Fruit fly (Drosophila melanogaster) whole organism, wandering third instar larva: ENCODE results near the gene Sfp87B.

Experiments
- Abd-B ChIP-seq: fragments of >200 bp; optimal IDR thresholded peaks from 2 replicates; lab custom pipeline; 2017; ENCODE audit warnings: missing biosample characterization, missing genetic modification characterization
- CG32264 ChIP-seq: fragments of 200-800 bp; sonication (Bioruptor generic); optimal IDR thresholded peaks from 2 replicates; lab custom pipeline; 2016; ENCODE audit warnings: missing biosample characterization, missing genetic modification characterization
- CG9705 ChIP-seq: fragments of 200-800 bp; sonication (Bioruptor generic); optimal IDR thresholded peaks from 2 replicates; lab custom pipeline; 2018; ENCODE audit warnings: missing biosample characterization, mild to moderate bottlenecking, missing genetic modification characterization
- CrebA ChIP-seq: fragments of 200-800 bp; sonication (Bioruptor generic); optimal IDR thresholded peaks from 2 replicates; lab custom pipeline; 2016; ENCODE audit warnings: missing biosample characterization, mild to moderate bottlenecking, missing genetic modification characterization, borderline replicate concordance
- Dfd ChIP-seq: fragments of >200 bp; optimal IDR thresholded peaks from 2 replicates; lab custom pipeline; 2017; ENCODE audit warnings: missing biosample characterization, missing genetic modification characterization
- Dif ChIP-seq: fragments of 200-275, 200-300 bp; sonication (Bioruptor generic); optimal IDR thresholded peaks from 2 replicates; lab custom pipeline; 2018; ENCODE audit warnings: missing biosample characterization, missing genetic modification characterization; ENCODE audit not compliant: partially characterized antibody
- GATAd ChIP-seq: sonication (Bioruptor generic); optimal IDR thresholded peaks from 2 replicates; lab custom pipeline; 2016; ENCODE audit warnings: missing biosample characterization, missing genetic modification characterization
- HLH106 ChIP-seq: fragments of 200-800 bp; optimal IDR thresholded peaks from 3 replicates; lab custom pipeline; 2019; ENCODE audit warnings: missing biosample characterization, mild to moderate bottlenecking, missing genetic modification characterization, moderate library complexity
- Hnf4 ChIP-seq: fragments of 200-800 bp; sonication (Bioruptor generic); optimal IDR thresholded peaks from 2 replicates; lab custom pipeline; 2016; ENCODE audit warnings: missing biosample characterization, mild to moderate bottlenecking, missing genetic modification characterization
- Jra ChIP-seq: sonication (Bioruptor generic); optimal IDR thresholded peaks from 2 replicates; lab custom pipeline; 2016; ENCODE audit warnings: missing biosample characterization, missing genetic modification characterization
- Myc ChIP-seq: fragments of >200 bp; optimal IDR thresholded peaks from 2 replicates; lab custom pipeline; 2017
- OdsH ChIP-seq: fragments of 200-800 bp; sonication (Bioruptor generic); optimal IDR thresholded peaks from 2 replicates; lab custom pipeline; 2016; ENCODE audit warnings: missing biosample characterization, mild to moderate bottlenecking, missing genetic modification characterization
- Rel ChIP-seq, 2 experiments: fragments of 200-800 bp; sonication (Bioruptor generic) in 1 of 2; optimal IDR thresholded peaks; 2 replicates in 1 of 2; 3 replicates in 1 of 2; lab custom pipeline; 2016 to 2019; ENCODE audit warnings: mild to moderate bottlenecking in 2 of 2, missing biosample characterization in 2 of 2, missing genetic modification characterization in 2 of 2, moderate library complexity in 1 of 2
- Sp1 ChIP-seq: fragments of 200-800 bp; sonication (Bioruptor generic); optimal IDR thresholded peaks from 3 replicates; lab custom pipeline; 2019; ENCODE audit warnings: missing biosample characterization, mild to moderate bottlenecking, missing genetic modification characterization, moderate library complexity
- Vsx2 ChIP-seq: fragments of 200-300, 225-300 bp; sonication (Bioruptor generic); optimal IDR thresholded peaks from 2 replicates; lab custom pipeline; 2018; ENCODE audit warnings: missing biosample characterization, missing genetic modification characterization; ENCODE audit not compliant: partially characterized antibody
- br ChIP-seq: fragments of 200-800 bp; sonication (Bioruptor generic); optimal IDR thresholded peaks from 2 replicates; lab custom pipeline; 2016; ENCODE audit warnings: missing biosample characterization, missing genetic modification characterization
- brk ChIP-seq: fragments of 200-800 bp; sonication (Bioruptor generic); optimal IDR thresholded peaks from 2 replicates; lab custom pipeline; 2016; ENCODE audit warnings: missing biosample characterization, mild to moderate bottlenecking, missing genetic modification characterization
- dl ChIP-seq, 2 experiments: fragments of 175-275, 200-275 bp in 1 of 2; fragments of 200-275 bp in 1 of 2; sonication (Bioruptor generic); optimal IDR thresholded peaks; lab custom pipeline; 2018; ENCODE audit warnings: mild to moderate bottlenecking in 2 of 2, missing biosample characterization in 2 of 2, missing genetic modification characterization in 2 of 2, moderate library complexity in 2 of 2; ENCODE audit not compliant: partially characterized antibody in 2 of 2, insufficient read depth in 1 of 2
- dmrt93B ChIP-seq: fragments of 200-800 bp; sonication (Bioruptor generic); optimal IDR thresholded peaks from 2 replicates; lab custom pipeline; 2018; ENCODE audit warnings: missing biosample characterization, mild to moderate bottlenecking, missing genetic modification characterization
- ey ChIP-seq: fragments of 200-800 bp; sonication (Bioruptor generic); optimal IDR thresholded peaks from 2 replicates; lab custom pipeline; 2016; ENCODE audit warnings: missing biosample characterization, missing genetic modification characterization
- foxo ChIP-seq, 2 experiments: fragments of 200-800 bp; sonication (Bioruptor generic); optimal IDR thresholded peaks; 2 replicates in 1 of 2; 3 replicates in 1 of 2; lab custom pipeline; 2016 to 2017; ENCODE audit warnings: missing biosample characterization in 2 of 2, missing genetic modification characterization in 2 of 2
- fru ChIP-seq: fragments of 200-800 bp; sonication (Bioruptor generic); optimal IDR thresholded peaks from 3 replicates; lab custom pipeline; 2016; ENCODE audit warnings: missing biosample characterization, mild to moderate bottlenecking, missing genetic modification characterization
- h ChIP-seq: fragments of 200-800 bp; sonication (Bioruptor generic); optimal IDR thresholded peaks from 3 replicates; lab custom pipeline; 2016; ENCODE audit warnings: missing biosample characterization, mild to moderate bottlenecking, missing genetic modification characterization
- jim ChIP-seq: fragments of 175-275, 200-325 bp; sonication (Bioruptor generic); optimal IDR thresholded peaks from 2 replicates; lab custom pipeline; 2016; ENCODE audit warnings: missing biosample characterization, mild to moderate bottlenecking, missing genetic modification characterization
- pan ChIP-seq: fragments of >200 bp; optimal IDR thresholded peaks from 2 replicates; lab custom pipeline; 2017
- psq ChIP-seq: fragments of 200-800 bp; sonication (Bioruptor generic); optimal IDR thresholded peaks from 3 replicates; lab custom pipeline; 2017; ENCODE audit warnings: missing biosample characterization, mild to moderate bottlenecking, missing genetic modification characterization, moderate library complexity
- rgr ChIP-seq: fragments of 200-800 bp; sonication (Bioruptor generic); optimal IDR thresholded peaks from 3 replicates; lab custom pipeline; 2016; ENCODE audit warnings: missing biosample characterization, mild to moderate bottlenecking, missing genetic modification characterization
- sage ChIP-seq: fragments of 200-800 bp; sonication (Bioruptor generic); optimal IDR thresholded peaks from 2 replicates; lab custom pipeline; 2016; ENCODE audit warnings: missing biosample characterization, mild to moderate bottlenecking, missing genetic modification characterization
- sv ChIP-seq: fragments of 200-800 bp; sonication (Bioruptor generic); optimal IDR thresholded peaks from 3 replicates; lab custom pipeline; 2016; ENCODE audit warnings: missing biosample characterization, missing genetic modification characterization
- tai ChIP-seq: sonication (Bioruptor generic); optimal IDR thresholded peaks from 2 replicates; lab custom pipeline; 2016; ENCODE audit warnings: missing biosample characterization, missing genetic modification characterization
- usp ChIP-seq: fragments of >200 bp; optimal IDR thresholded peaks from 2 replicates; lab custom pipeline; 2017; ENCODE audit warnings: missing biosample characterization, missing genetic modification characterization

Sfp87B gene

DNA sequence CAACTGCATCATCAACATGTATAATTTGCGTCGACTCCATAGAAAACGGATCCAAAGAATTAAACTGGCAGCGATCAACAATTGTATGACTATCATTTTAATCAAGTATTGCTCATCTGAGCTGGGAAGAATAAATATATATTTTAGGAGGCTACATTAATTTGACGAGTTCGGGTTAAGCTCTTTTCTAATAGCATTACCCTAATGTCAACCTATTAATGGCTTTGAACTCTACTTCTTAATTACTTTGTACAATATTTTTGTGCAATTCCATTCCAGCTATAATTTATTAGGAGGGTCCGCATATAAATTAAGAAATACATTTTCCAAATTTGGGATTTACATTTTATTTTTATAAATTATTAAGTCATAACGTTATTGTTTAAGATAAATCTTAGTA, 36.1 kb upstream of the Sfp87B start, which contains the start of gene Cyp313a2:
TSS of gene Cyp313a2 (minus strand) at position 101 of the 400 bp plus-strand sequence.
- TF ChIP-seq GATAd (GFP tag; lab: Kevin White, UChicago) = no peak
- no peak for TF ChIP-seq usp
- no peak for TF ChIP-seq tai (GFP tag; lab: Kevin White, UChicago)
- no peak for TF ChIP-seq brk (GFP tag; lab: Kevin White, UChicago)
- TF ChIP-seq dmrt93B (GFP tag; lab: Kevin White, UChicago) = no peak
- TF ChIP-seq pan = no peak
- no peak for TF ChIP-seq Dfd
- no peak for TF ChIP-seq sv (GFP tag; lab: Kevin White, UChicago)
- no peak for TF ChIP-seq Sp1 (GFP tag; lab: Kevin White, UChicago)
- TF ChIP-seq Abd-B (GFP tag; lab: Kevin White, UChicago) = no peak
- TF ChIP-seq CG32264 (GFP tag; lab: Kevin White, UChicago) = no peak
- TF ChIP-seq CG9705 (GFP tag; lab: Kevin White, UChicago) = no peak
- no peak for TF ChIP-seq Vsx2 (GFP tag; lab: Kevin White, UChicago)
- TF ChIP-seq OdsH (GFP tag; lab: Kevin White, UChicago) = no peak
- TF ChIP-seq CrebA (GFP tag; lab: Kevin White, UChicago) = no peak

DNA sequence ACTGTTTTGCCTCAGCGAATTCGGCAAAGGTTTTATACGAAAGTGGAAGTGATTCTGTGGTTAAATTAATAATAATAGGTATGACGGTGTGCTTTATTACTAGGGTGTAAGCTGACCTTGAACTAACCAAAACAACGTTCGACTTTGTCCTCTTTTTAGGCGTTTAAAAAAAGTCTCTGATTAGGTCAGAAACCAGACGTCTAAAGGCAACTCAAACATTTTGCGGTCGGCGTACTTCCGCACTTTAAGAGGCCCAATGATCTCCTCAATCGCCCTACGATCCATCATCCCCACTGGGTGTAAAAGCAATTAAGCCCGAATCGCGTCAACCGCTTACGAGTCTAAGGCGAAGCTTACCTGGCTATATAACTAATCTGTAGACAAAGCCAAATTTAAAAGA, 33.8 kb upstream of the Sfp87B start, which contains the start of gene Cyp313a3:
TSS of gene Cyp313a3 (minus strand) at position 101 of the 400 bp plus-strand sequence.
- TF ChIP-seq HLH106 (tag; lab: Kevin White, UChicago) (no peak), CG32264 (GFP tag; lab: Kevin White, UChicago) (no peak), CrebA (GFP tag; lab: Kevin White, UChicago) (no peak), Jra (GFP tag; lab: Kevin White, UChicago) (no peak), ey (GFP tag; lab: Kevin White, UChicago) (no peak), h (no peak), CG9705 (GFP tag; lab: Kevin White, UChicago) (no peak), Myc (no peak), dl (GFP tag; optimal IDR thresholded peaks at IDR 0.05; lab: Kevin White, UChicago; ENCODE audit: insufficient read depth in 1 of 2, partially characterized antibody in 2 of 2) (no peak), Rel (GFP tag; optimal IDR thresholded peaks at IDR 0.05; lab: Kevin White, UChicago) (no peak), Rel (tag; optimal IDR thresholded peaks at IDR 0.05; lab: Kevin White, UChicago) (no peak), Abd-B (GFP tag; lab: Kevin White, UChicago) (no peak)
- TF ChIP-seq, all 38 proteins: peak for 0

DNA sequence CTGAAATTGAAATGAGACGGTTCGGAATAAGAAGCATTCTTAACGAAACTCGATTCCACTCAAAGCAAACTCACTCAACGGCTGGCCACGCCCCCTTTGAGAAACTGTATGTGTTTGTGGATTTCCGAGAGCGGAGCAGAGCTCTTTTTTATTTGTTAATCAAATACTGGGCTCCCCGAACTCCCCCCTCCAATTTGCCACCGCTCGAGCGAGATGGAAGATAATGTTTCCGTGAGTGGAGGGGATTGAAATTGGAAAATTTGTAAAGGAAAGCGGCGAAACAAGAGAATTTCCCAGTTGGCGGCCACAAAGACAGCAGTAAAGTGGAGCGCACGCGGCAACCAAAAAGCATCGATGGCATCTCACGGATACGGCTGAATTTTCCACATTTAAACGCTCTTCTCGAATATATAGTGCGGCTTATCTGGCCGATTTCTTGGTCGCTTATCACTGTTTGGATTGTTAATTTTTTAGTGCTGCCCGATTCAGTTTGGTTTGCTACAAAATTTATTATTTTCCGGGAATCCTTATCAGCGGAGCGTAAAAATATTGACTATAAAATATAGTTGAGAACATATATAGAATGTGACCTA, 28.4 kb upstream of the Sfp87B start:
- TF ChIP-seq psq (GFP tag; lab: Kevin White, UChicago) = no peak
- peak; percentile 4 for TF ChIP-seq Dif
- no peak for TF ChIP-seq usp
- TF ChIP-seq GATAd (GFP tag; lab: Kevin White, UChicago) = no peak
- TF ChIP-seq ey (GFP tag; lab: Kevin White, UChicago) = no peak
- peak in 1 of 2 experiments; percentile 41 for TF ChIP-seq dl (GFP tag; optimal IDR thresholded peaks at IDR 0.05; lab: Kevin White, UChicago; ENCODE audit: insufficient read depth in 1 of 2, partially characterized antibody in 2 of 2)
- TF ChIP-seq Vsx2 (GFP tag; lab: Kevin White, UChicago) = no peak
- TF ChIP-seq fru (GFP tag; lab: Kevin White, UChicago) = no peak

DNA sequence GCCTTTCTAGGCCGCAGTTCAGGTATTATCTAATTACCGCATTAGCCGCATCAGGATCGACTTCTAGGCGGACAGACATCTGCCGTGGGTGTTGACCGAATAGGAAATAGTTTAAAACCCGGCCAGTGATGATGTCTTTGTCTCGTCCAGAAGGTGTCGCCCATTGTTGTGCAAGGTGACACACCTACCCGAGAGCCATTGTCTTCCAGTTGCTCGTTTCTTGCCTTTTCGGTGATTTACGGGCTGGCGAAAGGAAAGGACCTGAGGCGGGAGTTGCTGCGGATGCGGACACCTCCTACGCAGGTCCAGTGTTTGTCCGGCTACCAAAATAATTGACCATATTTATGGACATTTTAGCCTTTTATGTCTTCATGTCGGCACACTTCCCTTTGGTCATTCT, 24.7 kb upstream of the Sfp87B start:
- TF ChIP-seq br (GFP tag; lab: Kevin White, UChicago) = no peak
- no peak for TF ChIP-seq dl (GFP tag; optimal IDR thresholded peaks at IDR 0.05; lab: Kevin White, UChicago; ENCODE audit: insufficient read depth in 1 of 2, partially characterized antibody in 2 of 2)
- TF ChIP-seq Jra (GFP tag; lab: Kevin White, UChicago) = no peak
- TF ChIP-seq psq (GFP tag; lab: Kevin White, UChicago) = no peak
- no peak for TF ChIP-seq tai (GFP tag; lab: Kevin White, UChicago)
- no peak for TF ChIP-seq fru (GFP tag; lab: Kevin White, UChicago)
- no peak for TF ChIP-seq Rel (GFP tag; optimal IDR thresholded peaks at IDR 0.05; lab: Kevin White, UChicago)
- TF ChIP-seq Rel (tag; optimal IDR thresholded peaks at IDR 0.05; lab: Kevin White, UChicago) = no peak
- no peak for TF ChIP-seq jim
- no peak for TF ChIP-seq Hnf4 (GFP tag; lab: Kevin White, UChicago)
- TF ChIP-seq HLH106 (tag; lab: Kevin White, UChicago) = no peak
- TF ChIP-seq foxo (GFP tag; optimal IDR thresholded peaks at IDR 0.05; lab: Kevin White, UChicago) = no peak
- no peak for TF ChIP-seq Abd-B (GFP tag; lab: Kevin White, UChicago)
- no peak for TF ChIP-seq rgr (GFP tag; lab: Kevin White, UChicago)
- TF ChIP-seq usp = no peak
- TF ChIP-seq sage (GFP tag; lab: Kevin White, UChicago) = no peak
- no peak for TF ChIP-seq Myc
- no peak for TF ChIP-seq GATAd (GFP tag; lab: Kevin White, UChicago)
- TF ChIP-seq ey (GFP tag; lab: Kevin White, UChicago) = no peak
